Fruit fly (Drosophila melanogaster) whole organism, embryonic: ENCODE results near the gene bor.

Experiments
- ATbp ChIP-seq: fragments of 200-800 bp; sonication (Bioruptor generic); optimal IDR thresholded peaks from 2 replicates; lab custom pipeline; 2017; ENCODE audit warnings: missing biosample characterization, mild to moderate bottlenecking, missing genetic modification characterization, missing genetic modification reagents
- BEAF-32 ChIP-seq: fragments of 200-800 bp; sonication (Bioruptor generic); optimal IDR thresholded peaks from 3 replicates; lab custom pipeline; 2017; ENCODE audit warnings: missing biosample characterization, missing genetic modification characterization, mild to moderate bottlenecking, moderate library complexity, missing genetic modification reagents
- Bteb2 ChIP-seq: fragments of 200-800 bp; sonication (Bioruptor generic); optimal IDR thresholded peaks from 2 replicates; lab custom pipeline; 2016; ENCODE audit warnings: missing biosample characterization, missing genetic modification characterization
- CG10543 ChIP-seq: fragments of 200-800 bp; sonication (Bioruptor generic); optimal IDR thresholded peaks from 3 replicates; lab custom pipeline; 2017; ENCODE audit warnings: missing biosample characterization, mild to moderate bottlenecking, missing genetic modification characterization, moderate library complexity
- CG12299 ChIP-seq: fragments of 200-800 bp; sonication (Bioruptor generic); optimal IDR thresholded peaks from 2 replicates; lab custom pipeline; 2018; ENCODE audit warnings: missing biosample characterization, mild to moderate bottlenecking, missing genetic modification characterization
- CG12391 ChIP-seq: fragments of 200-800 bp; sonication (Bioruptor generic); optimal IDR thresholded peaks from 3 replicates; lab custom pipeline; 2018; ENCODE audit warnings: missing biosample characterization, mild to moderate bottlenecking, missing genetic modification characterization, moderate library complexity
- CG12942 ChIP-seq: fragments of 200-800 bp; sonication (Bioruptor generic); optimal IDR thresholded peaks from 3 replicates; lab custom pipeline; 2016; ENCODE audit warnings: missing biosample characterization, missing genetic modification characterization
- CG14050 ChIP-seq: fragments of 200-800 bp; sonication (Bioruptor generic); IDR thresholded peaks from 3 replicates; pipeline ENCODE4 v1.3.6; 2022; ENCODE audit warnings: missing biosample characterization, missing genetic modification characterization
- CG14441 ChIP-seq: fragments of 200-800 bp; sonication (Bioruptor generic); IDR thresholded peaks from 2 replicates; pipeline ENCODE4 v1.3.6; 2022; ENCODE audit warnings: missing biosample characterization, missing genetic modification characterization
- CG14710 ChIP-seq: fragments of 200-800 bp; sonication (Bioruptor generic); optimal IDR thresholded peaks from 3 replicates; lab custom pipeline; 2019; ENCODE audit warnings: missing biosample characterization, mild to moderate bottlenecking, missing genetic modification characterization, moderate library complexity
- CG15696 ChIP-seq: fragments of 200-800 bp; sonication (Bioruptor generic); optimal IDR thresholded peaks from 2 replicates; lab custom pipeline; 2019; ENCODE audit warnings: missing biosample characterization, mild to moderate bottlenecking, missing genetic modification characterization, moderate library complexity
- CG17568 ChIP-seq: fragments of 200-800 bp; sonication (Bioruptor generic); optimal IDR thresholded peaks from 2 replicates; lab custom pipeline; 2018; ENCODE audit warnings: missing biosample characterization, mild to moderate bottlenecking, missing genetic modification characterization, moderate library complexity
- CG1792 ChIP-seq: fragments of 200-800 bp; sonication (Bioruptor generic); optimal IDR thresholded peaks from 2 replicates; lab custom pipeline; 2016; ENCODE audit warnings: missing biosample characterization, missing genetic modification characterization
- CG2116 ChIP-seq: fragments of 200-800 bp; sonication (Bioruptor generic); optimal IDR thresholded peaks from 3 replicates; lab custom pipeline; 2018; ENCODE audit warnings: missing biosample characterization, mild to moderate bottlenecking, missing genetic modification characterization
- CG31441 ChIP-seq: fragments of 200-800 bp; sonication (Bioruptor generic); IDR thresholded peaks from 2 replicates; pipeline ENCODE4 v1.3.6; 2022; ENCODE audit warnings: missing biosample characterization, missing genetic modification characterization
- CG34376 ChIP-seq: fragments of 200-800 bp; sonication (Bioruptor generic); optimal IDR thresholded peaks from 2 replicates; lab custom pipeline; 2018; ENCODE audit warnings: missing biosample characterization, mild to moderate bottlenecking, missing genetic modification characterization
- CG6272 ChIP-seq: fragments of 200-800 bp; sonication (Bioruptor generic); IDR thresholded peaks from 2 replicates; pipeline ENCODE4 v1.3.6; 2022; ENCODE audit warnings: missing biosample characterization, missing genetic modification characterization
- CG6689 ChIP-seq: fragments of 200-800 bp; sonication (Bioruptor generic); IDR thresholded peaks from 2 replicates; pipeline ENCODE4 v1.3.6; 2022; ENCODE audit warnings: missing biosample characterization, missing genetic modification characterization
- CG8290 ChIP-seq, 3 experiments: fragments of 200-800 bp; sonication (Bioruptor generic); optimal IDR thresholded peaks; 2 replicates each; lab custom pipeline; 2016 to 2019; ENCODE audit warnings: missing biosample characterization in 3 of 3, missing genetic modification characterization in 3 of 3, mild to moderate bottlenecking in 2 of 3, moderate library complexity in 1 of 3
- CG8388 ChIP-seq: fragments of 200-800 bp; sonication (Bioruptor generic); optimal IDR thresholded peaks from 2 replicates; lab custom pipeline; 2019; ENCODE audit warnings: missing biosample characterization, mild to moderate bottlenecking, missing genetic modification characterization, moderate library complexity
- CG9609 ChIP-seq: fragments of 200-800 bp; sonication (Bioruptor generic); optimal IDR thresholded peaks from 3 replicates; lab custom pipeline; 2016; ENCODE audit warnings: missing biosample characterization, missing genetic modification characterization
- CG9797 ChIP-seq: fragments of 200-800 bp; sonication (Bioruptor generic); optimal IDR thresholded peaks from 3 replicates; lab custom pipeline; 2018; ENCODE audit warnings: missing biosample characterization, mild to moderate bottlenecking, missing genetic modification characterization
- CG9932 ChIP-seq: fragments of 200-800 bp; sonication (Bioruptor generic); IDR thresholded peaks from 2 replicates; pipeline ENCODE4 v1.3.6; 2022; ENCODE audit warnings: missing biosample characterization, missing genetic modification characterization
- Chrac-16 ChIP-seq: fragments of 200-800 bp; sonication (Bioruptor generic); optimal IDR thresholded peaks from 3 replicates; lab custom pipeline; 2016; ENCODE audit warnings: missing biosample characterization, missing genetic modification characterization
- CkIIα-i1 ChIP-seq: fragments of 200-800 bp; sonication (Bioruptor generic); IDR thresholded peaks from 2 replicates; pipeline ENCODE4 v1.3.6; 2022; ENCODE audit warnings: missing biosample characterization, missing genetic modification characterization
- HHEX ChIP-seq: fragments of 200-800 bp; sonication (Bioruptor generic); optimal IDR thresholded peaks from 3 replicates; lab custom pipeline; 2017; ENCODE audit warnings: missing biosample characterization, mild to moderate bottlenecking, missing genetic modification characterization, missing genetic modification reagents
- HLHmδ ChIP-seq: fragments of 200-800 bp; sonication (Bioruptor generic); optimal IDR thresholded peaks from 2 replicates; lab custom pipeline; 2018; ENCODE audit warnings: missing biosample characterization, mild to moderate bottlenecking, missing genetic modification characterization, moderate library complexity
- Hmr ChIP-seq: fragments of 200-800 bp; sonication (Bioruptor generic); optimal IDR thresholded peaks from 3 replicates; lab custom pipeline; 2017; ENCODE audit warnings: mild to moderate bottlenecking, missing biosample characterization, missing genetic modification reagents, missing genetic modification characterization
- Hr78 ChIP-seq, 2 experiments: fragments of 200-800 bp in 1 of 2; fragments of >200 bp in 1 of 2; sonication (Bioruptor generic) in 1 of 2; optimal IDR thresholded peaks; 2 replicates each; lab custom pipeline; 2017 to 2019; ENCODE audit warnings: missing biosample characterization in 2 of 2, missing genetic modification characterization in 2 of 2, mild to moderate bottlenecking in 1 of 2, moderate library complexity in 1 of 2
- MBD-R2 ChIP-seq: fragments of 200-800 bp; sonication (Bioruptor generic); IDR thresholded peaks from 2 replicates; pipeline ENCODE4 v1.3.6; 2022; ENCODE audit warnings: missing biosample characterization, missing genetic modification characterization
- NK7.1 ChIP-seq: fragments of 200-800 bp; sonication (Bioruptor generic); optimal IDR thresholded peaks from 3 replicates; lab custom pipeline; 2016; ENCODE audit warnings: missing biosample characterization, missing genetic modification characterization
- Sox100B ChIP-seq: fragments of 200-800 bp; sonication (Bioruptor generic); optimal IDR thresholded peaks from 3 replicates; lab custom pipeline; 2018; ENCODE audit warnings: missing biosample characterization, mild to moderate bottlenecking, missing genetic modification characterization
- Spps ChIP-seq: fragments of 200-800 bp; sonication (Bioruptor generic); optimal IDR thresholded peaks from 2 replicates; lab custom pipeline; 2018; ENCODE audit warnings: missing biosample characterization, mild to moderate bottlenecking, missing genetic modification characterization
- TFAM ChIP-seq: fragments of 200-800 bp; sonication (Bioruptor generic); optimal IDR thresholded peaks from 2 replicates; lab custom pipeline; 2017; ENCODE audit warnings: missing biosample characterization, missing genetic modification characterization, inconsistent platforms
- Taf1 ChIP-seq: fragments of 200-800 bp; sonication (Bioruptor generic); IDR thresholded peaks from 2 replicates; pipeline ENCODE4 v1.3.6; 2022; ENCODE audit warnings: missing biosample characterization, missing genetic modification characterization
- ac ChIP-seq: fragments of 200-800 bp; sonication (Bioruptor generic); optimal IDR thresholded peaks from 3 replicates; lab custom pipeline; 2017; ENCODE audit warnings: missing biosample characterization, mild to moderate bottlenecking, missing genetic modification characterization
- grau ChIP-seq: fragments of 200-800 bp; optimal IDR thresholded peaks from 3 replicates; lab custom pipeline; 2019; ENCODE audit warnings: missing biosample characterization, mild to moderate bottlenecking, missing genetic modification characterization, moderate library complexity
- gsb-n ChIP-seq: fragments of 200-800 bp; sonication (Bioruptor generic); optimal IDR thresholded peaks from 3 replicates; lab custom pipeline; 2018; ENCODE audit warnings: missing biosample characterization, mild to moderate bottlenecking, missing genetic modification characterization
- hbn ChIP-seq: fragments of 200-800 bp; sonication (Bioruptor generic); IDR thresholded peaks from 2 replicates; pipeline ENCODE4 v1.3.6; 2022; ENCODE audit warnings: missing biosample characterization, missing genetic modification characterization; ENCODE audit not compliant: partially characterized antibody
- lbe ChIP-seq: fragments of 200-800 bp; sonication (Bioruptor generic); optimal IDR thresholded peaks from 2 replicates; lab custom pipeline; 2016; ENCODE audit warnings: missing biosample characterization, mild to moderate bottlenecking, missing genetic modification characterization
- lola ChIP-seq, 3 experiments: fragments of >200 bp in 2 of 3; fragments of 200-800 bp in 1 of 3; sonication (Bioruptor generic) in 1 of 3; optimal IDR thresholded peaks; 2 replicates each; lab custom pipeline; 2017 to 2019; ENCODE audit warnings: missing biosample characterization in 3 of 3, missing genetic modification characterization in 3 of 3, mild to moderate bottlenecking in 1 of 3, moderate library complexity in 1 of 3
- nau ChIP-seq: fragments of 200-800 bp; sonication (Bioruptor generic); optimal IDR thresholded peaks from 3 replicates; lab custom pipeline; 2017; ENCODE audit warnings: missing biosample characterization, mild to moderate bottlenecking, missing genetic modification characterization, missing genetic modification reagents
- nerfin-2 ChIP-seq: fragments of 200-800 bp; sonication (Bioruptor generic); IDR thresholded peaks from 2 replicates; pipeline ENCODE4 v1.3.6; 2022; ENCODE audit warnings: missing biosample characterization, missing genetic modification characterization; ENCODE audit not compliant: partially characterized antibody
- org-1 ChIP-seq: fragments of 200-800 bp; sonication (Bioruptor generic); optimal IDR thresholded peaks from 2 replicates; lab custom pipeline; 2017; ENCODE audit warnings: missing biosample characterization, missing genetic modification characterization
- pfk ChIP-seq: fragments of 200-800 bp; sonication (Bioruptor generic); optimal IDR thresholded peaks from 2 replicates; lab custom pipeline; 2018; ENCODE audit warnings: missing biosample characterization, mild to moderate bottlenecking, missing genetic modification characterization, moderate library complexity
- scrt ChIP-seq: fragments of 200-800 bp; sonication (Bioruptor generic); optimal IDR thresholded peaks from 2 replicates; lab custom pipeline; 2018; ENCODE audit warnings: missing biosample characterization, mild to moderate bottlenecking, missing genetic modification characterization, moderate library complexity

The bor gene

dm6 chr3R:16221359-16222299, 42.3 kb downstream of the bor start (continued):
- TF ChIP-seq Sox100B (GFP tag; lab: Kevin White, UChicago) (peak; percentile 98), BEAF-32 (GFP tag; lab: Kevin White, UChicago) (no peak), CG31441 (GFP tag; lab: Robert Waterston, UW) (peak; percentile 91; the same call in 1 of the 2 replicates), CG8388 (GFP tag; lab: Kevin White, UChicago) (peak; percentile 92), nerfin-2 (GFP tag; lab: Robert Waterston, UW) (no peak), lbe (peak; percentile 13), Hmr (GFP tag; lab: Kevin White, UChicago) (peak; percentile 86), Taf1 (GFP tag; lab: Robert Waterston, UW) (peak; percentile 17; the same call in 1 of the 2 replicates), CG12391 (tag; lab: Kevin White, UChicago) (peak; percentile 95), CG8290 (GFP tag; optimal IDR thresholded peaks at IDR 0.05; lab: Kevin White, UChicago) (peak; percentile 44), CG8290 (tag; optimal IDR thresholded peaks at IDR 0.05; lab: Kevin White, UChicago) (peak in 1 of 2 experiments; percentile 64), MBD-R2 (GFP tag; lab: Robert Waterston, UW) (no peak), CG12299 (tag; lab: Kevin White, UChicago) (peak; percentile 75), grau (tag; lab: Kevin White, UChicago) (peak; percentile 88), NK7.1 (GFP tag; lab: Kevin White, UChicago) (peak; percentile 26), lola (GFP tag; optimal IDR thresholded peaks at IDR 0.05; lab: Kevin White, UChicago) (peak in 2 of 3 experiments; percentile 22 to 100), TFAM (no peak), nau (peak; percentile 61), ac (peak; percentile 33), CG9932 (peak; percentile 69), scrt (GFP tag; lab: Kevin White, UChicago) (peak; percentile 70), CG17568 (GFP tag; lab: Kevin White, UChicago) (peak; percentile 43), CG2116 (GFP tag; lab: Kevin White, UChicago) (peak; percentile 70), CG1792 (GFP tag; lab: Kevin White, UChicago) (no peak), gsb-n (tag; lab: Kevin White, UChicago) (peak; percentile 90), Hr78 (GFP tag; optimal IDR thresholded peaks at IDR 0.05; lab: Kevin White, UChicago) (peak in 1 of 2 experiments; percentile 91), CkIIα-i1 (GFP tag; lab: Robert Waterston, UW) (no peak), hbn (GFP tag; lab: Robert Waterston, UW) (no peak), HLHmδ (no peak), Chrac-16 (peak; percentile 79), CG34376 (no peak), CG9797 (peak; percentile 1), HHEX (GFP tag; lab: Kevin White, UChicago) (peak; percentile 88), CG10543 (GFP tag; lab: Kevin White, UChicago) (peak; percentile 88), Bteb2 (GFP tag; lab: Kevin White, UChicago) (no peak), CG12942 (GFP tag; lab: Kevin White, UChicago) (peak; percentile 83), CG6272 (peak; percentile 83), Spps (tag; lab: Kevin White, UChicago) (peak; percentile 87), CG9609 (GFP tag; lab: Kevin White, UChicago) (peak; percentile 43), CG15696 (peak; percentile 81), CG6689 (peak; percentile 85), org-1 (GFP tag; lab: Kevin White, UChicago) (peak; percentile 88), CG14441 (GFP tag; lab: Robert Waterston, UW) (peak; percentile 80), pfk (no peak), ATbp (GFP tag; lab: Kevin White, UChicago) (peak; percentile 82), CG14050 (GFP tag; lab: Robert Waterston, UW) (peak; percentile 37), CG14710 (peak; percentile 96)
